Fruit fly (Drosophila melanogaster) whole organism, wandering third instar larva: ENCODE measurements around the gene Kul.

Source experiments
- Dif ChIP-seq: fragments of 200-275, 200-300 bp; sonication (Bioruptor generic); optimal IDR thresholded peaks from 2 replicates; lab custom pipeline; 2018; ENCODE audit warnings: missing biosample characterization, missing genetic modification characterization; ENCODE audit not compliant: partially characterized antibody
- h ChIP-seq: fragments of 200-800 bp; sonication (Bioruptor generic); optimal IDR thresholded peaks from 3 replicates; lab custom pipeline; 2016; ENCODE audit warnings: missing biosample characterization, mild to moderate bottlenecking, missing genetic modification characterization
- lola ChIP-seq: fragments of >200 bp; optimal IDR thresholded peaks from 2 replicates; lab custom pipeline; 2017; ENCODE audit warnings: missing biosample characterization, missing genetic modification characterization
- psq ChIP-seq: fragments of 200-800 bp; sonication (Bioruptor generic); optimal IDR thresholded peaks from 3 replicates; lab custom pipeline; 2017; ENCODE audit warnings: missing biosample characterization, mild to moderate bottlenecking, missing genetic modification characterization, moderate library complexity
- woc ChIP-seq: sonication (Bioruptor generic); optimal IDR thresholded peaks from 2 replicates; lab custom pipeline; 2016; ENCODE audit warnings: missing biosample characterization, mild to moderate bottlenecking, missing genetic modification characterization

DNA sequence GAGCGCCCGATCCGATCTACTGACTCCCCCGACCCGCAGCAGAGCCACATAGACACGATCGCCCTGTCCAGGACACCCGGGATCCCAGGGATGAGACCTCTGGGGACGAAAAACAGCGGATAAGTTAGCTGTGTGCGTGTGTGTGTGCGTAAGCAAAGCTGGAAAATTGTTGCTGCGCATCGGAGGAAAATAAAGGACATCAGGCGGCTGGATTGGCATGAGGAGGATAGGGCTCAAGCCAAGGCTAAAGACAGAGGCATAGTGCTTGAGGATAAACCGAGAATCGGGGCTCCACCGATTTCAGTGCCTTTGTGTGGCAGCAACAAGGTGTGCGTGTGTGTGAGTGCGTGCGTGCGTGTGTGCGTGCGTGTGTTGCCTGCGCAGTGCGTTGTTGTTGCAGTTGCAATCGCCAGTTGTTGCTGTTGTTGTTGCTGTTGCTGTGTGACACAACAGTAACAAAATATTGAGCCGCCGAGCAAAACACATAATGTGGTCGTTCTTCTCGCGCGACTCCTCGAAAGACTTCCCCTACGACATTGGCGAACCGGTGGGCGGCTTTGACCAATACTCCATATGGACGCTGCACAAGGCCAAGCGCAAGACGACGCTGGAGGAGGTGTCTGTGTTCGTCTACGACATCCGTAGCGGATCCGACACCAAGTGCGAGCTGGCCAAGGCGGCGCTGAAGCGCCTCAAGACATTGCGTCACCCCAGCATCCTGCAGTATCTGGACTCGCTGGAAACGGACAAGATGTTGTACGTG is 23.9 kb downstream of the Kul start:
- TF ChIP-seq lola (GFP tag; lab: Kevin White, UChicago): no peak
- TF ChIP-seq Dif (GFP tag; lab: Kevin White, UChicago): no peak
- no peak for TF ChIP-seq woc
- TF ChIP-seq h (GFP tag; lab: Kevin White, UChicago): no peak
- TF ChIP-seq psq (GFP tag; lab: Kevin White, UChicago): no peak
